Worm (Caenorhabditis elegans) whole organism, late embryonic: Measurements from ENCODE around the gene T03F6.3.

ENCODE experiments used
- C08G9.2 ChIP-seq: sonication (generic microtip); optimal IDR thresholded peaks from 2 replicates; lab custom pipeline; 2016; ENCODE audit warnings: mild to moderate bottlenecking, missing genetic modification characterization, moderate library complexity, missing compliant biosample characterization
- F13H6.1 ChIP-seq: sonication (generic microtip); optimal IDR thresholded peaks from 2 replicates; lab custom pipeline; 2016; ENCODE audit warnings: missing genetic modification characterization, missing compliant biosample characterization
- K02D7.2 ChIP-seq: sonication (generic microtip); optimal IDR thresholded peaks from 2 replicates; lab custom pipeline; 2017; ENCODE audit warnings: mild to moderate bottlenecking, missing genetic modification characterization, missing compliant biosample characterization
- K09A11.1 ChIP-seq: sonication (generic microtip); optimal IDR thresholded peaks from 2 replicates; lab custom pipeline; 2017; ENCODE audit warnings: antibody characterized with exemption, mild to moderate bottlenecking, missing genetic modification characterization, missing compliant biosample characterization; ENCODE audit not compliant: insufficient read depth
- T23F11.4 ChIP-seq: fragments of 200-800 bp; sonication (Bioruptor generic); optimal IDR thresholded peaks from 2 replicates; lab custom pipeline; 2018; ENCODE audit warnings: mild to moderate bottlenecking, missing genetic modification characterization, missing compliant biosample characterization
- ceh-19 ChIP-seq: fragments of 200-800 bp; sonication (Bioruptor generic); optimal IDR thresholded peaks from 2 replicates; lab custom pipeline; 2018; ENCODE audit warnings: mild to moderate bottlenecking, missing genetic modification characterization, missing compliant biosample characterization
- ceh-2 ChIP-seq: sonication (generic microtip); optimal IDR thresholded peaks from 2 replicates; lab custom pipeline; 2016; ENCODE audit warnings: missing genotype, missing genetic modification characterization, missing compliant biosample characterization
- ceh-24 ChIP-seq: sonication (generic microtip); optimal IDR thresholded peaks from 2 replicates; lab custom pipeline; 2016; ENCODE audit warnings: mild to moderate bottlenecking, missing genetic modification characterization, missing compliant biosample characterization
- ceh-30 ChIP-seq: fragments of 150-350 bp; optimal IDR thresholded peaks from 2 replicates; lab custom pipeline; 2014; ENCODE audit warnings: missing biosample characterization, missing genetic modification characterization
- ceh-31 ChIP-seq: sonication (generic microtip); optimal IDR thresholded peaks from 2 replicates; lab custom pipeline; 2016; ENCODE audit warnings: missing genetic modification characterization, missing compliant biosample characterization
- ets-4 ChIP-seq: sonication (generic microtip); optimal IDR thresholded peaks from 2 replicates; lab custom pipeline; 2016; ENCODE audit warnings: missing genetic modification characterization, missing compliant biosample characterization
- fkh-10 ChIP-seq: fragments of 150-350 bp; optimal IDR thresholded peaks from 2 replicates; lab custom pipeline; 2014; ENCODE audit warnings: missing biosample characterization, missing genetic modification reagents, missing genetic modification characterization
- fkh-6 ChIP-seq: sonication (generic microtip); optimal IDR thresholded peaks from 2 replicates; lab custom pipeline; 2016; ENCODE audit warnings: missing genetic modification characterization, missing compliant biosample characterization
- hlh-30 ChIP-seq: sonication (generic microtip); optimal IDR thresholded peaks from 2 replicates; lab custom pipeline; 2017; ENCODE audit warnings: antibody characterized with exemption, missing genetic modification characterization, missing compliant biosample characterization; ENCODE audit not compliant: insufficient read depth
- hlh-8 ChIP-seq: sonication (generic microtip); optimal IDR thresholded peaks from 2 replicates; lab custom pipeline; 2016; ENCODE audit warnings: missing genotype, missing genetic modification characterization, missing compliant biosample characterization
- lin-11 ChIP-seq: fragments of 200-800 bp; sonication (Bioruptor generic); optimal IDR thresholded peaks from 2 replicates; lab custom pipeline; 2018; ENCODE audit warnings: mild to moderate bottlenecking, missing genetic modification characterization, missing compliant biosample characterization
- nfya-1 ChIP-seq: sonication (generic microtip); optimal IDR thresholded peaks from 2 replicates; lab custom pipeline; 2017; ENCODE audit warnings: missing genetic modification characterization, mild to moderate bottlenecking, missing compliant biosample characterization, antibody characterized with exemption, moderate library complexity
- nhr-232 ChIP-seq: sonication (generic microtip); optimal IDR thresholded peaks from 2 replicates; lab custom pipeline; 2016; ENCODE audit warnings: missing genetic modification characterization, missing compliant biosample characterization
- pag-3 ChIP-seq: sonication (generic microtip); optimal IDR thresholded peaks from 2 replicates; lab custom pipeline; 2016; ENCODE audit warnings: missing compliant biosample characterization, missing genetic modification characterization, borderline replicate concordance
- pqm-1 ChIP-seq: sonication (generic microtip); optimal IDR thresholded peaks from 2 replicates; lab custom pipeline; 2016; ENCODE audit warnings: missing genetic modification characterization, missing compliant biosample characterization
- pros-1 ChIP-seq: fragments of 150-350 bp; optimal IDR thresholded peaks from 2 replicates; lab custom pipeline; 2014; ENCODE audit warnings: missing biosample characterization, missing genetic modification reagents, missing genetic modification characterization
- ref-2 ChIP-seq: sonication (generic microtip); optimal IDR thresholded peaks from 2 replicates; lab custom pipeline; 2016; ENCODE audit warnings: missing genetic modification characterization, missing compliant biosample characterization
- rnt-1 ChIP-seq: sonication (generic microtip); optimal IDR thresholded peaks from 2 replicates; lab custom pipeline; 2016; ENCODE audit warnings: missing genetic modification characterization, missing compliant biosample characterization
- tbx-2 ChIP-seq: sonication (generic microtip); optimal IDR thresholded peaks from 2 replicates; lab custom pipeline; 2016; ENCODE audit warnings: missing genetic modification characterization, missing compliant biosample characterization
- unc-3 ChIP-seq, 2 experiments: fragments of 200-800 bp in 1 of 2; sonication (Bioruptor generic) in 1 of 2; sonication (generic microtip) in 1 of 2; conservative IDR thresholded peaks in 1 of 2; optimal IDR thresholded peaks in 1 of 2; 2 replicates each; pipeline versions ENCODE4 v1.3.6 to Lab custom; 2016 to 2022; ENCODE audit warnings: missing compliant biosample characterization in 2 of 2, missing genetic modification characterization in 2 of 2, missing genetic modification reagents in 1 of 2
- unc-42 ChIP-seq: sonication (generic microtip); optimal IDR thresholded peaks from 2 replicates; lab custom pipeline; 2016; ENCODE audit warnings: missing genotype, missing genetic modification characterization, missing compliant biosample characterization
- unc-86 ChIP-seq: sonication (generic microtip); optimal IDR thresholded peaks from 2 replicates; lab custom pipeline; 2016; ENCODE audit warnings: missing genetic modification characterization, missing compliant biosample characterization

T03F6.3 gene

ce11 chrIII:13346785-13347184 lies 42.4 kb upstream of the T03F6.3 start, which contains the start of gene mtm-6:
mtm-6 (plus strand) TSS chrIII:13347085.
- TF ChIP-seq unc-3 (GFP tag; conservative IDR thresholded peaks at IDR 0.05; lab: Robert Waterston, UW) (no peak), unc-3 (tag; optimal IDR thresholded peaks at IDR 0.05; lab: Kevin White, UChicago) (no peak), K02D7.2 (tag; lab: Kevin White, UChicago) (peak; percentile 48)

ce11 chrIII:13347782-13348327 lies 41.3 kb upstream of the T03F6.3 start:
- TF ChIP-seq ceh-24 (tag; lab: Kevin White, UChicago) (no peak), unc-42 (tag; lab: Kevin White, UChicago) (peak; percentile 34)

ce11 chrIII:13348891-13349290 lies 40.3 kb upstream of the T03F6.3 start:
- TF ChIP-seq unc-42 (tag; lab: Kevin White, UChicago) (peak; percentile 79), ceh-19 (GFP tag; lab: Kevin White, UChicago) (no peak)

ce11 chrIII:13350964-13351363 lies 38.2 kb upstream of the T03F6.3 start:
- TF ChIP-seq fkh-10 (GFP tag; lab: Kevin White, UChicago) (no peak), unc-42 (tag; lab: Kevin White, UChicago) (peak; percentile 46)
- TF ChIP-seq, all 69 proteins: peak for 1

- TF ChIP-seq pag-3 (tag; lab: Kevin White, UChicago) (no peak), K09A11.1 (tag; lab: Kevin White, UChicago) (no peak), rnt-1 (tag; lab: Kevin White, UChicago) (no peak), ceh-30 (tag; lab: Kevin White, UChicago) (no peak), T23F11.4 (GFP tag; lab: Kevin White, UChicago) (no peak), pros-1 (no peak), lin-11 (tag; lab: Kevin White, UChicago) (no peak)
Observed at ce11 chrIII:13359256-13359655, 29.9 kb upstream of the T03F6.3 start, which contains the start of gene F53A2.9. F53A2.9 (minus strand) TSS chrIII:13359356.

- TF ChIP-seq ceh-30 (tag; lab: Kevin White, UChicago) (no peak), ceh-31 (tag; lab: Kevin White, UChicago) (peak; percentile 84), ceh-2 (tag; lab: Kevin White, UChicago) (peak; percentile 61), fkh-6 (tag; lab: Kevin White, UChicago) (peak; percentile 18), rnt-1 (tag; lab: Kevin White, UChicago) (peak; percentile 48), nfya-1 (tag; lab: Kevin White, UChicago) (peak; percentile 71), pqm-1 (tag; lab: Kevin White, UChicago) (no peak), unc-86 (no peak), hlh-30 (tag; lab: Kevin White, UChicago) (peak; percentile 67), F13H6.1 (peak; percentile 23), unc-42 (tag; lab: Kevin White, UChicago) (peak; percentile 39), ets-4 (peak; percentile 21), T23F11.4 (GFP tag; lab: Kevin White, UChicago) (no peak), C08G9.2 (tag; lab: Kevin White, UChicago) (peak; percentile 38), tbx-2 (tag; lab: Kevin White, UChicago) (peak; percentile 68), ref-2 (tag; lab: Kevin White, UChicago) (peak; percentile 35), nhr-232 (tag; lab: Kevin White, UChicago) (no peak)
Observed at ce11 chrIII:13359847-13360246, 29.3 kb upstream of the T03F6.3 start.

- no peak for TF ChIP-seq hlh-8 (tag; lab: Kevin White, UChicago)
Observed at ce11 chrIII:13370980-13371379, 18.2 kb upstream of the T03F6.3 start, which contains the start of gene T03F6.9. T03F6.9 (minus strand) TSS chrIII:13371080.
